Worm (Caenorhabditis elegans): ENCODE measurements around the gene fbxc-30.

The fbxc-30 gene

DNA sequence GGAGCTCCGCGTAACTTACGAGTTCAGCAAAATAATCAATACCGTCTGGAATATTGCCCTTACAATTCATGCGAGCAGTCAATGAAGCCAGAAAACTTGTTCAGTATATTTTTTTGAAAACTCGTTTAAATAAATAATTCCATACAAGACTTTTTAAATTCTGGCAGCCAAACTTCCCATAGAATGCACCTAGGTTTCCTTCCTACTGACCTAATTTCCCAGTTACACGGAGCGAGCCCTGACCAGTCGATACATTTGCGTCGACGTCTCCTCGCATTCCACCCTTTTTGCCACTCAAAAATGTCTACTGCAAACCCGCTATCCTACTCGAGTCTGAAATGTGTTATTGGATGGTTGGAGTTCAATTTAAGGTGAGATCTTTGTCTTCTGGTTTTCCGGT is at the start of gene fbxc-30:
Gene fbxc-30 (plus strand): TSS at position 301 of the 400 bp plus-strand sequence.
- no peak for TF ChIP-seq ZK546.5 (tag; optimal IDR thresholded peaks at IDR 0.05)
- no peak for TF ChIP-seq nhr-23 (tag; optimal IDR thresholded peaks at IDR 0.05)
- no peak for TF ChIP-seq ztf-11 (tag; optimal IDR thresholded peaks at IDR 0.05)

DNA sequence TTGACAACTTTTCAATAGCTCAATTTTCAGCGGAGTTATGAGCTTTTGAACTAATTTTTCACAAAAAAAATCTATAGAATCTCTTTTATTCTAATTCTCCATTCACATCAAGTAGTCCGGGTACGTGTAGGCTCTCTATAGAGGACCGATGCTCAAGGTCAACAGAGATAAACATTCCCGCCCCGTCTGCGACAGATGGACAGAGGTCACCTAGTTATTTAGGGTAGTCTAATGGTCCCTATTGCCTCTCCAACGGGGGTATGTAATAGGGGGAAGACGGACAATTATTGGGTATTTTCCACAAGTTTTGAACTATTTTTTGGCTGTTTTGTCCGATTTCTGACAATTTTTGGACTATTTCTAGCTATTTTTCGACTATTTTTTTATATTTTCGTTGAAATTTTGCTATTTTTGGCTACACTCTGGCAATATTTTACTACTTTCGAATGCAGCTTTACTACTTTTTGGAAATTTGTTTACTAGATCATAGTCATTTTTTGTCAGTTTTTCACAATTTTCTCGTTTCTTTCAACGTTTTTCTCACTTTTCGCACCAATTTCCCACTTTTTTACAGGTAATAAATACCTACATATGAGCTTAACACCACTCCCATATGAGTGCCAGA is 49.1 kb upstream of the fbxc-30 start, which contains the start of gene fbxc-51:
Gene fbxc-51 (plus strand): TSS at position 575 of the 625 bp plus-strand sequence.
- TF ChIP-seq elt-3 (tag; optimal IDR thresholded peaks at IDR 0.05) (no peak), eor-1 (tag; optimal IDR thresholded peaks at IDR 0.05) (no peak), nhr-43 (tag; optimal IDR thresholded peaks at IDR 0.05; ENCODE audit: poor library complexity, severe bottlenecking) (no peak), ceh-28 (tag; optimal IDR thresholded peaks at IDR 0.05) (no peak), fkh-10 (GFP tag; optimal IDR thresholded peaks at IDR 0.05) (no peak), daf-12 (tag; optimal IDR thresholded peaks at IDR 0.05) (no peak), zag-1 (tag; optimal IDR thresholded peaks at IDR 0.05) (no peak), nhr-28 (tag; optimal IDR thresholded peaks at IDR 0.05) (no peak), R02D3.7 (tag; optimal IDR thresholded peaks at IDR 0.05) (no peak), egl-27 (tag; optimal IDR thresholded peaks at IDR 0.05) (no peak), aly-2 (tag; optimal IDR thresholded peaks at IDR 0.05) (no peak), nhr-77 (tag; optimal IDR thresholded peaks at IDR 0.05) (no peak), unc-62 (GFP tag; optimal IDR thresholded peaks at IDR 0.05) (no peak), nhr-237 (tag; optimal IDR thresholded peaks at IDR 0.05) (no peak), hmg-11 (tag; optimal IDR thresholded peaks at IDR 0.05) (no peak), fkh-2 (tag; optimal IDR thresholded peaks at IDR 0.05) (no peak), nhr-11 (tag; optimal IDR thresholded peaks at IDR 0.05) (no peak), snpc-4 (tag; optimal IDR thresholded peaks at IDR 0.05) (no peak), ama-1 (optimal IDR thresholded peaks at IDR 0.05) (no peak), lin-39 (tag; optimal IDR thresholded peaks at IDR 0.05) (no peak)

ce11 chrII:869316-869715 is 48.1 kb upstream of the fbxc-30 start:
- TF ChIP-seq unc-39 (tag; optimal IDR thresholded peaks at IDR 0.05): no peak
- TF ChIP-seq unc-62 (GFP tag; optimal IDR thresholded peaks at IDR 0.05): no peak
- TF ChIP-seq daf-12 (tag; optimal IDR thresholded peaks at IDR 0.05): no peak
- TF ChIP-seq nhr-28 (tag; optimal IDR thresholded peaks at IDR 0.05): no peak
- no peak for TF ChIP-seq pqm-1 (tag; optimal IDR thresholded peaks at IDR 0.05)
- TF ChIP-seq ZK546.5 (tag; optimal IDR thresholded peaks at IDR 0.05): no peak
- no peak for TF ChIP-seq nhr-76 (tag; optimal IDR thresholded peaks at IDR 0.05)
- TF ChIP-seq egl-27 (tag; optimal IDR thresholded peaks at IDR 0.05): no peak
- TF ChIP-seq elt-2 (tag; optimal IDR thresholded peaks at IDR 0.05): no peak

DNA sequence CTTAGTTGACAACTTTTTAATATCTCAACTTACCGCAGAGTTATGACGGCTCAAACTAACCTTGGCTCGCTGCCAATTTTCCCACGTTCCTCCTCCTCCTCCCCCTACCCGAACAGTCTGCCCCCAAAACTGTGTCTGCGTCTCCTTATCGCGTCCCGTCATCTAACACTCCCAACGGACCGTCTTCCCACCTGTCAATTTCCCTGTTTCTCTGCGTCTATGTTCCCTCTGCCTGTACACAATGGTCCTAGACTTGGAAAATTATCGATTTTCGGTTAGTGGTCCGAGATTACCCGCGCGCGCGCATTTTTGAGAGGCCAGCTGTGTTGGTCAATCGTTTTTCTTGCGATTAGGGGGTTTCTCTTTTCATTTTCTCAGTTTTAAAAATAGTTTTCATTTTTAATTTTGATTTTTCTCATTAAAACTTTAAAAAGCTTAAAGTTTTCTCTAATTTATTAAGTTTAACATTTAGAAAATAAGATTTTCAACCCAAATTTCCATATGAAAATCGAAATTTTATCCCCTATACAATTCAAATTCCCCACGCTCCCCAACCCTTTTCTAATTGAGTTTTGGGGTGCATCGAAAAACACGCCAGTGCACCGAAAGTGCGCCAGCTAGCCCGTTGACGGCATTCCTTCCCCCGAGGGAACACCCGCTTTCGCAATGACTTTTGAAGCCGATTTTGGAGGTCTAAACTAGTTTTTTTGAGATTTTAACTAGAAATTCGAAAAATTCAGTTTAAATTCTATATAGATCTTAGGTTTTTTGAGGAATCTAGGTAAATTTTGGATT is 44.2 kb upstream of the fbxc-30 start, which contains the start of gene alg-2:
Gene alg-2 (plus strand): TSS at position 220 of the 795 bp plus-strand sequence.
- TF ChIP-seq ZK546.5 (tag; optimal IDR thresholded peaks at IDR 0.05): no peak
- no peak for TF ChIP-seq egl-5 (tag; optimal IDR thresholded peaks at IDR 0.05)
- peak; percentile 10 for TF ChIP-seq pqm-1 (tag; optimal IDR thresholded peaks at IDR 0.05)
- TF ChIP-seq nhr-11 (tag; optimal IDR thresholded peaks at IDR 0.05): no peak
- no peak for TF ChIP-seq ztf-4 (tag; optimal IDR thresholded peaks at IDR 0.05)
- TF ChIP-seq fos-1 (tag; optimal IDR thresholded peaks at IDR 0.05): no peak
- peak; percentile 4 for TF ChIP-seq lin-39 (tag; optimal IDR thresholded peaks at IDR 0.05)
- no peak for TF ChIP-seq skn-1 (tag; optimal IDR thresholded peaks at IDR 0.05)
- no peak for TF ChIP-seq mdl-1 (tag; optimal IDR thresholded peaks at IDR 0.05)
- TF ChIP-seq snpc-4 (tag; optimal IDR thresholded peaks at IDR 0.05): peak; percentile 73
- TF ChIP-seq sea-2 (GFP tag; optimal IDR thresholded peaks at IDR 0.05): no peak
- peak; percentile 31 for TF ChIP-seq elt-2 (tag; optimal IDR thresholded peaks at IDR 0.05)
- no peak for TF ChIP-seq hmg-11 (tag; optimal IDR thresholded peaks at IDR 0.05)
- no peak for TF ChIP-seq daf-12 (tag; optimal IDR thresholded peaks at IDR 0.05)
- peak; percentile 6 for TF ChIP-seq elt-1 (tag; optimal IDR thresholded peaks at IDR 0.05)
- peak; percentile 54 for TF ChIP-seq lin-15B (tag; optimal IDR thresholded peaks at IDR 0.05)
- no peak for TF ChIP-seq fkh-2 (tag; optimal IDR thresholded peaks at IDR 0.05)
- TF ChIP-seq aly-2 (tag; optimal IDR thresholded peaks at IDR 0.05): no peak
- no peak for TF ChIP-seq nhr-43 (tag; optimal IDR thresholded peaks at IDR 0.05; ENCODE audit: poor library complexity, severe bottlenecking)
- peak; percentile 44 for TF ChIP-seq pha-4 (tag; optimal IDR thresholded peaks at IDR 0.05)
- TF ChIP-seq nhr-12 (tag; optimal IDR thresholded peaks at IDR 0.05): no peak

Data from whole organism, L3 larva.